Fruit fly (Drosophila melanogaster): ENCODE results near the gene Prx6a.

Prx6a gene

DNA sequence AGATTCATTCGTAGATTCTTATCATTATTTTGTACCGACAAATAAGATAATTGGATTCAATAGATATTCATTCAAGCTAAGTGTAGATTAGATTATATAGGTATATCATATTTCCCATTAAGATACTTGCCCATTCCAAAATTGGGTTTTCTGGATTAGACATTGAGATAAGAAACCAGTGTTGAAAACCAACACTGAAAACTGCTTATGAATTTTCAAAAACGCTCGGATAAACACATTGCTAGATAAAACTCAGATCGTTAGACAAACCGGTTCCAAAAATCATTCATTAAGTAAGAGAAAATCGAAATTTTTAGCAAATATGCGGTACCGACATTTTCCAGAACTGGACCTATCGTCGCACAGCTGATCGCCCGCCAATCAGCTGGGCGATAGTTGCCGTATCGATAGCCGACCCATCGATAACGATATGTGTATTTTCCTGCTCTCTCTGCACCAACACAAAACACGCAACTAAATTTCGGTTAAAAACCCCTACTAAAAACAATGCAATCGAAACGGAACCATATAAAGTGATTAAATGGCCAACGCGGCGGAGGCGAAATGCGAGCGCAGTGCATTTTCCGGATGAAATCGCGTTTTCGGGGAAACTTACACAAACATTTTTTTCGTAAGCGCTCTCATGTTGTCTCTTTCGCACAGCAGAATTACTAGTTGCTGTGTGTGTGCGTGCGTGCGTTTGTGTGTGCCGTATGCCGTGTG is 7.6 kb upstream of the Prx6a start, which contains the start of the genes NTPase and lilli (continued):
- TF ChIP-seq D19A (tag; optimal IDR thresholded peaks at IDR 0.05) (no peak), HmgZ (tag; optimal IDR thresholded peaks at IDR 0.05) (peak; percentile 2), CG6683 (GFP tag; optimal IDR thresholded peaks at IDR 0.05) (peak; percentile 18), lab (GFP tag; optimal IDR thresholded peaks at IDR 0.05) (peak; percentile 54), CG12071 (GFP tag; optimal IDR thresholded peaks at IDR 0.05) (no peak), jumu (GFP tag; optimal IDR thresholded peaks at IDR 0.05) (peak; percentile 70), CG3065 (GFP tag; optimal IDR thresholded peaks at IDR 0.05) (peak; percentile 22), ro (GFP tag; IDR thresholded peaks at IDR 0.05) (no peak), nmo (GFP tag; optimal IDR thresholded peaks at IDR 0.05) (peak; percentile 33), ATbp (GFP tag; optimal IDR thresholded peaks at IDR 0.05) (no peak), B-H2 (GFP tag; optimal IDR thresholded peaks at IDR 0.05) (no peak), CG12659 (GFP tag; optimal IDR thresholded peaks at IDR 0.05) (peak; percentile 57), Abd-B (GFP tag; optimal IDR thresholded peaks at IDR 0.05) (no peak), fu2 (GFP tag; optimal IDR thresholded peaks at IDR 0.05) (peak; percentile 10), org-1 (GFP tag; optimal IDR thresholded peaks at IDR 0.05) (no peak), fd3F (GFP tag; optimal IDR thresholded peaks at IDR 0.05) (no peak), Nf-YA (GFP tag; IDR thresholded peaks at IDR 0.05) (no peak), CG11085 (GFP tag; IDR thresholded peaks at IDR 0.05) (peak; percentile 44), corto (GFP tag; optimal IDR thresholded peaks at IDR 0.05) (peak; percentile 73), CG7357 (GFP tag; IDR thresholded peaks at IDR 0.05) (no peak), CG31365 (tag; optimal IDR thresholded peaks at IDR 0.05) (no peak), sna (GFP tag; IDR thresholded peaks at IDR 0.05; ENCODE audit: partially characterized antibody) (peak; percentile 89), tx (GFP tag; optimal IDR thresholded peaks at IDR 0.05) (peak; percentile 36), slp2 (GFP tag; optimal IDR thresholded peaks at IDR 0.05) (peak; percentile 72), CG12236 (GFP tag; optimal IDR thresholded peaks at IDR 0.05) (peak; percentile 67), CG7963 (GFP tag; IDR thresholded peaks at IDR 0.05; ENCODE audit: partially characterized antibody) (peak; percentile 94), D (optimal IDR thresholded peaks at IDR 0.05) (peak; percentile 86), D (GFP tag; optimal IDR thresholded peaks at IDR 0.05) (no peak), CTCF (GFP tag; optimal IDR thresholded peaks at IDR 0.05) (no peak), stwl (tag; optimal IDR thresholded peaks at IDR 0.05) (peak; percentile 25), CG14965 (GFP tag; optimal IDR thresholded peaks at IDR 0.05; ENCODE audit: borderline replicate concordance) (no peak), tll (GFP tag; optimal IDR thresholded peaks at IDR 0.05) (peak; percentile 20 to 65), CG12299 (tag; optimal IDR thresholded peaks at IDR 0.05) (no peak), chinmo (GFP tag; IDR thresholded peaks at IDR 0.05; ENCODE audit: partially characterized antibody) (peak; percentile 75; the same call in 3 of the 4 replicates), MTF-1 (GFP tag; optimal IDR thresholded peaks at IDR 0.05; ENCODE audit: borderline replicate concordance) (no peak), cato (GFP tag; optimal IDR thresholded peaks at IDR 0.05; ENCODE audit: borderline replicate concordance) (no peak), CG4617 (GFP tag; optimal IDR thresholded peaks at IDR 0.05; ENCODE audit: borderline replicate concordance) (peak; percentile 92), CG17328 (GFP tag; IDR thresholded peaks at IDR 0.05) (peak; percentile 54), CG17829 (tag; optimal IDR thresholded peaks at IDR 0.05) (peak; percentile 36), CG2116 (GFP tag; optimal IDR thresholded peaks at IDR 0.05) (peak; percentile 70), hkb (optimal IDR thresholded peaks at IDR 0.05) (no peak), hkb (GFP tag; IDR thresholded peaks at IDR 0.05) (peak; percentile 50; the same call in 1 of the 2 replicates), CG8281 (tag; optimal IDR thresholded peaks at IDR 0.05) (no peak), CG9797 (GFP tag; optimal IDR thresholded peaks at IDR 0.05) (no peak), Hr78 (GFP tag; optimal IDR thresholded peaks at IDR 0.05) (no peak), Bgb (GFP tag; IDR thresholded peaks at IDR 0.05; ENCODE audit: partially characterized antibody) (peak; percentile 94), Ptx1 (GFP tag; IDR thresholded peaks at IDR 0.05) (peak; percentile 70; the same call in 1 of the 2 replicates), Dref (GFP tag; IDR thresholded peaks at IDR 0.05) (peak; percentile 86), CG4328 (GFP tag; optimal IDR thresholded peaks at IDR 0.05) (peak; percentile 18)
